Fruit fly (Drosophila melanogaster) whole organism, embryonic: ENCODE data around the gene Usp14.
A peak's percentile ranks its signal among the peaks of the same experiment; 100 is the strongest.

Source experiments
- Atf-2 ChIP-seq: fragments of 200-800 bp; sonication (Bioruptor generic); optimal IDR thresholded peaks from 2 replicates; lab custom pipeline; 2016; ENCODE audit warnings: missing biosample characterization, missing genetic modification characterization
- Atf3 ChIP-seq: fragments of 200-800 bp; sonication (Bioruptor generic); optimal IDR thresholded peaks from 3 replicates; lab custom pipeline; 2016; ENCODE audit warnings: missing biosample characterization, missing genetic modification characterization
- B-H2 ChIP-seq: fragments of 200-800 bp; sonication (Bioruptor generic); optimal IDR thresholded peaks from 2 replicates; lab custom pipeline; 2018; ENCODE audit warnings: missing biosample characterization, mild to moderate bottlenecking, missing genetic modification characterization
- CG10959 ChIP-seq: fragments of 200-800 bp; sonication (Bioruptor generic); IDR thresholded peaks from 2 replicates; pipeline ENCODE4 v1.3.6; 2022; ENCODE audit warnings: missing biosample characterization, missing genetic modification characterization
- CG1233 ChIP-seq: fragments of 200-800 bp; sonication (Bioruptor generic); optimal IDR thresholded peaks from 4 replicates; lab custom pipeline; 2018; ENCODE audit warnings: missing biosample characterization, mild to moderate bottlenecking, missing genetic modification characterization
- CG13123 ChIP-seq: fragments of 200-800 bp; sonication (Bioruptor generic); optimal IDR thresholded peaks from 2 replicates; lab custom pipeline; 2016; ENCODE audit warnings: missing biosample characterization, missing genetic modification characterization
- CG14441 ChIP-seq: fragments of 200-800 bp; sonication (Bioruptor generic); IDR thresholded peaks from 2 replicates; pipeline ENCODE4 v1.3.6; 2022; ENCODE audit warnings: missing biosample characterization, missing genetic modification characterization
- CG14667 ChIP-seq: fragments of 200-800 bp; sonication (Bioruptor generic); IDR thresholded peaks from 2 replicates; pipeline ENCODE4 v1.3.6; 2022; ENCODE audit warnings: missing biosample characterization, missing genetic modification characterization
- CG15479 ChIP-seq: fragments of 200-800 bp; sonication (Bioruptor generic); optimal IDR thresholded peaks from 3 replicates; lab custom pipeline; 2019; ENCODE audit warnings: missing biosample characterization, mild to moderate bottlenecking, missing genetic modification characterization, moderate library complexity
- CG18011 ChIP-seq: fragments of 200-800 bp; sonication (Bioruptor generic); optimal IDR thresholded peaks from 2 replicates; lab custom pipeline; 2017; ENCODE audit warnings: missing biosample characterization, missing genetic modification characterization, mild to moderate bottlenecking, moderate library complexity, missing genotype
- CG18262 ChIP-seq: fragments of 200-800 bp; optimal IDR thresholded peaks from 3 replicates; lab custom pipeline; 2019; ENCODE audit warnings: missing biosample characterization, mild to moderate bottlenecking, missing genetic modification characterization, moderate library complexity
- CG2202 ChIP-seq: fragments of 200-800 bp; sonication (Bioruptor generic); optimal IDR thresholded peaks from 2 replicates; lab custom pipeline; 2018; ENCODE audit warnings: missing biosample characterization, mild to moderate bottlenecking, missing genetic modification characterization
- CG30020 ChIP-seq: fragments of 200-800 bp; optimal IDR thresholded peaks from 2 replicates; lab custom pipeline; 2019; ENCODE audit warnings: missing biosample characterization, mild to moderate bottlenecking, missing genetic modification characterization, moderate library complexity
- CG3163 ChIP-seq: fragments of 200-800 bp; sonication (Bioruptor generic); optimal IDR thresholded peaks from 3 replicates; lab custom pipeline; 2016; ENCODE audit warnings: missing biosample characterization, missing genetic modification characterization
- CG3838 ChIP-seq: fragments of 200-800 bp; sonication (Bioruptor generic); optimal IDR thresholded peaks from 3 replicates; lab custom pipeline; 2016; ENCODE audit warnings: missing biosample characterization, missing genetic modification characterization
- CG4282 ChIP-seq: fragments of 200-800 bp; sonication (Bioruptor generic); optimal IDR thresholded peaks from 2 replicates; lab custom pipeline; 2016; ENCODE audit warnings: missing biosample characterization, missing genetic modification characterization
- CG5180 ChIP-seq: fragments of 200-800 bp; sonication (Bioruptor generic); optimal IDR thresholded peaks from 3 replicates; lab custom pipeline; 2017; ENCODE audit warnings: missing biosample characterization, missing genetic modification characterization, mild to moderate bottlenecking, moderate library complexity, missing genetic modification reagents
- CG6254 ChIP-seq: fragments of 200-800 bp; sonication (Bioruptor generic); optimal IDR thresholded peaks from 3 replicates; lab custom pipeline; 2017; ENCODE audit warnings: mild to moderate bottlenecking, missing biosample characterization, missing genetic modification reagents, missing genetic modification characterization
- CG7372 ChIP-seq: fragments of 200-800 bp; sonication (Bioruptor generic); IDR thresholded peaks from 2 replicates; pipeline ENCODE4 v1.3.6; 2022; ENCODE audit warnings: missing biosample characterization, missing genetic modification characterization
- CG7786 ChIP-seq: fragments of 200-800 bp; sonication (Bioruptor generic); optimal IDR thresholded peaks from 2 replicates; lab custom pipeline; 2016; ENCODE audit warnings: missing biosample characterization, missing genetic modification characterization
- CG7987 ChIP-seq: fragments of 200-800 bp; sonication (Bioruptor generic); optimal IDR thresholded peaks from 2 replicates; lab custom pipeline; 2018; ENCODE audit warnings: missing biosample characterization, mild to moderate bottlenecking, missing genetic modification characterization, moderate library complexity
- CG9932 ChIP-seq: fragments of 200-800 bp; sonication (Bioruptor generic); IDR thresholded peaks from 2 replicates; pipeline ENCODE4 v1.3.6; 2022; ENCODE audit warnings: missing biosample characterization, missing genetic modification characterization
- Hmx ChIP-seq: fragments of 200-800 bp; sonication (Bioruptor generic); optimal IDR thresholded peaks from 2 replicates; lab custom pipeline; 2016; ENCODE audit warnings: missing biosample characterization, missing genetic modification characterization
- Hr3 ChIP-seq: fragments of 200-800 bp; sonication (Bioruptor generic); optimal IDR thresholded peaks from 3 replicates; lab custom pipeline; 2016; ENCODE audit warnings: missing biosample characterization, missing genetic modification characterization
- Mad ChIP-seq: fragments of 200-800 bp; sonication (Bioruptor generic); optimal IDR thresholded peaks from 2 replicates; lab custom pipeline; 2016; ENCODE audit warnings: missing biosample characterization, missing genetic modification characterization
- Myb ChIP-seq: fragments of 200-800 bp; sonication (Bioruptor generic); optimal IDR thresholded peaks from 2 replicates; lab custom pipeline; 2016; ENCODE audit warnings: missing biosample characterization, missing genetic modification characterization
- Oaz ChIP-seq: fragments of 200-800 bp; sonication (Bioruptor generic); IDR thresholded peaks from 2 replicates; pipeline ENCODE4 v1.3.6; 2022; ENCODE audit warnings: missing biosample characterization, missing genetic modification characterization
- Oli ChIP-seq: fragments of 200-800 bp; sonication (Bioruptor generic); optimal IDR thresholded peaks from 2 replicates; lab custom pipeline; 2018; ENCODE audit warnings: missing biosample characterization, mild to moderate bottlenecking, missing genetic modification characterization, moderate library complexity
- Sox102F ChIP-seq: fragments of 200-800 bp; sonication (Bioruptor generic); optimal IDR thresholded peaks from 2 replicates; lab custom pipeline; 2018; ENCODE audit warnings: missing biosample characterization, mild to moderate bottlenecking, missing genetic modification characterization, moderate library complexity
- Stat92E ChIP-seq, 3 experiments: fragments of >200 bp in 2 of 3; fragments of 200-800 bp in 1 of 3; sonication (Bioruptor generic) in 1 of 3; optimal IDR thresholded peaks; 2 replicates each; lab custom pipeline; 2017 to 2019; ENCODE audit warnings: missing biosample characterization in 3 of 3, missing genetic modification characterization in 3 of 3, mild to moderate bottlenecking in 1 of 3, moderate library complexity in 1 of 3
- aop ChIP-seq: fragments of 200-800 bp; sonication (Bioruptor generic); IDR thresholded peaks from 2 replicates; pipeline ENCODE4 v1.3.6; 2022; ENCODE audit warnings: missing biosample characterization, missing genetic modification characterization
- cg ChIP-seq: fragments of 200-800 bp; sonication (Bioruptor generic); optimal IDR thresholded peaks from 3 replicates; lab custom pipeline; 2019; ENCODE audit warnings: missing biosample characterization, mild to moderate bottlenecking, missing genetic modification characterization, moderate library complexity
- crol ChIP-seq: fragments of 200-800 bp; sonication (Bioruptor generic); IDR thresholded peaks from 2 replicates; pipeline ENCODE4 v1.3.6; 2022; ENCODE audit warnings: missing biosample characterization, missing genetic modification characterization
- danr ChIP-seq: fragments of 200-800 bp; sonication (Bioruptor generic); IDR thresholded peaks from 2 replicates; pipeline ENCODE4 v1.3.6; 2022; ENCODE audit warnings: missing biosample characterization, missing genetic modification characterization
- dpn ChIP-seq, 2 experiments: fragments of 200-800 bp; sonication (Bioruptor generic); optimal IDR thresholded peaks; 3 replicates each; lab custom pipeline; 2016; ENCODE audit warnings: missing biosample characterization in 2 of 2, missing genetic modification characterization in 2 of 2
- ems ChIP-seq: fragments of 200-800 bp; sonication (Bioruptor generic); optimal IDR thresholded peaks from 3 replicates; lab custom pipeline; 2016; ENCODE audit warnings: missing biosample characterization, missing genetic modification characterization
- eve ChIP-seq, 2 experiments: fragments of >200 bp; optimal IDR thresholded peaks; 2 replicates each; lab custom pipeline; 2017; ENCODE audit warnings: missing biosample characterization in 2 of 2, missing genetic modification characterization in 2 of 2
- fd3F ChIP-seq: fragments of 200-800 bp; sonication (Bioruptor generic); optimal IDR thresholded peaks from 2 replicates; lab custom pipeline; 2018; ENCODE audit warnings: missing biosample characterization, mild to moderate bottlenecking, missing genetic modification characterization, moderate library complexity
- fd96Cb ChIP-seq: fragments of 200-800 bp; sonication (Bioruptor generic); optimal IDR thresholded peaks from 2 replicates; lab custom pipeline; 2018; ENCODE audit warnings: missing biosample characterization, mild to moderate bottlenecking, missing genetic modification characterization, moderate library complexity
- gt ChIP-seq: fragments of 200-800 bp; sonication (Bioruptor generic); IDR thresholded peaks from 2 replicates; pipeline ENCODE4 v1.3.6; 2022; ENCODE audit warnings: missing biosample characterization, missing genetic modification characterization
- jigr1 ChIP-seq: fragments of 200-800 bp; sonication (Bioruptor generic); IDR thresholded peaks from 3 replicates; pipeline ENCODE4 v1.3.6; 2022; ENCODE audit warnings: missing biosample characterization, missing genetic modification characterization
- phol ChIP-seq: fragments of 200-800 bp; sonication (Bioruptor generic); optimal IDR thresholded peaks from 3 replicates; lab custom pipeline; 2018; ENCODE audit warnings: missing biosample characterization, mild to moderate bottlenecking, missing genetic modification characterization, moderate library complexity
- psq ChIP-seq: fragments of 200-800 bp; sonication (Bioruptor generic); optimal IDR thresholded peaks from 2 replicates; lab custom pipeline; 2017; ENCODE audit warnings: missing biosample characterization, missing genetic modification characterization
- ranshi ChIP-seq: fragments of 200-800 bp; sonication (Bioruptor generic); IDR thresholded peaks from 2 replicates; pipeline ENCODE4 v1.3.6; 2022; ENCODE audit warnings: missing biosample characterization, missing genetic modification characterization
- sima ChIP-seq: fragments of 200-800 bp; sonication (Bioruptor generic); optimal IDR thresholded peaks from 2 replicates; lab custom pipeline; 2016; ENCODE audit warnings: missing biosample characterization, missing genetic modification characterization
- trh ChIP-seq: fragments of 200-800 bp; sonication (Bioruptor generic); optimal IDR thresholded peaks from 2 replicates; lab custom pipeline; 2016; ENCODE audit warnings: missing biosample characterization, missing genetic modification characterization
- ttk ChIP-seq: fragments of 200-800 bp; sonication (Bioruptor generic); IDR thresholded peaks from 2 replicates; pipeline ENCODE4 v2.1.2; 2022; ENCODE audit warnings: missing biosample characterization, missing genetic modification characterization
- usp ChIP-seq: fragments of >200 bp; optimal IDR thresholded peaks from 2 replicates; lab custom pipeline; 2017; ENCODE audit warnings: missing biosample characterization, missing genetic modification characterization
- vnd ChIP-seq: fragments of 200-800 bp; sonication (Bioruptor generic); IDR thresholded peaks from 3 replicates; pipeline ENCODE4 v1.3.6; 2022; ENCODE audit warnings: missing biosample characterization, missing genetic modification characterization; ENCODE audit not compliant: partially characterized antibody
- vvl ChIP-seq: fragments of 200-800 bp; sonication (Bioruptor generic); IDR thresholded peaks from 2 replicates; pipeline ENCODE4 v1.3.6; 2022; ENCODE audit warnings: missing biosample characterization, missing genetic modification characterization
- zfh1 ChIP-seq: fragments of 200-800 bp; sonication (Bioruptor generic); IDR thresholded peaks from 3 replicates; pipeline ENCODE4 v1.3.6; 2022; ENCODE audit warnings: missing biosample characterization, missing genetic modification characterization

Usp14 gene

DNA sequence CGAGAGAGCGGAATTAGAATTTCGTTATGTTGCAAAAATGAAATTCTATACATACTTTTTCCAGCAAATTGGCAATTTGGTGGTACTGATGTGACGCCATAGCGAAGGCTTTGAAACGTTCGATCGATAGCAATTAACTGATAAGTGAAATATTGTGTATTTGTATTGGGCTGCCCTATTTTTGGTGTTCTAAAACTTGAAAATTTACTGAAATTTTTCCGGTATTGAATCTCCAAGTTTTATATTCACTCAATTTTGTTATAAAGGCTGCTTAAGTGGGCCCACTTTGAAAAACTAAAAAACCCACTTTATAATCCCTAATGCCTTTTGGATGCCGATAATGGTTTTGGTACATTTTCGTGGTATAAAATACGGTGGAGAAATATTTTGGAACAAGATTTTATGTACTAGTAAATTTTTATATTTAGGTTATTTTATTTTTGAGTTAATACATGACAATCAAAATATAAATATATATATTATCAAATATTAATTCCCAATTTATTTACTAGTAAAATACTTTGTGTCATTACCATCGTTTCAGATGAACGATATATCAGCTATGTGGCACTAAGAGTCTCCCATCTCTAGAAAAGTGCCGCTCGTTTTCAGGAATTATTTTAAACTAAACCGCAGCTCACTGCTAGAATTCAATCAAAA is 48.3 kb upstream of the Usp14 start, which contains the start of the genes Cand1 and pim (continued):
- TF ChIP-seq CG9932 (GFP tag; lab: Robert Waterston, UW) (peak; percentile 52; the same call in 1 of the 2 replicates), CG7372 (GFP tag; lab: Robert Waterston, UW) (no peak), fd3F (GFP tag; lab: Kevin White, UChicago) (no peak), phol (tag; lab: Kevin White, UChicago) (peak; percentile 57), B-H2 (GFP tag; lab: Kevin White, UChicago) (no peak), ranshi (GFP tag; lab: Robert Waterston, UW) (no peak), fd96Cb (tag; lab: Kevin White, UChicago) (no peak), CG7786 (GFP tag; lab: Kevin White, UChicago) (no peak), usp (GFP tag; lab: Kevin White, UChicago) (no peak), Atf-2 (GFP tag; lab: Kevin White, UChicago) (no peak), Sox102F (no peak), jigr1 (no peak), CG13123 (GFP tag; lab: Kevin White, UChicago) (no peak), CG15479 (GFP tag; lab: Kevin White, UChicago) (no peak), CG3838 (GFP tag; lab: Kevin White, UChicago) (no peak), Hmx (no peak), CG7987 (GFP tag; lab: Kevin White, UChicago) (no peak), Hr3 (GFP tag; lab: Kevin White, UChicago) (no peak), Oaz (GFP tag; lab: Robert Waterston, UW) (no peak), aop (no peak), vnd (GFP tag; lab: Robert Waterston, UW) (peak; percentile 33; the same call in 1 of the 3 replicates), ttk (GFP tag; lab: Robert Waterston, UW) (no peak), danr (GFP tag; lab: Robert Waterston, UW) (no peak), CG3163 (GFP tag; lab: Kevin White, UChicago) (no peak), CG1233 (GFP tag; lab: Kevin White, UChicago) (no peak), CG2202 (tag; lab: Kevin White, UChicago) (no peak), gt (GFP tag; lab: Robert Waterston, UW) (no peak), ems (GFP tag; lab: Kevin White, UChicago) (no peak), crol (no peak), CG4282 (GFP tag; lab: Kevin White, UChicago) (no peak), CG5180 (GFP tag; lab: Kevin White, UChicago) (no peak), cg (no peak), CG18011 (GFP tag; lab: Kevin White, UChicago) (no peak), CG14667 (no peak), zfh1 (GFP tag; lab: Robert Waterston, UW) (no peak), trh (no peak), eve (GFP tag; optimal IDR thresholded peaks at IDR 0.05; lab: Kevin White, UChicago) (no peak), sima (GFP tag; lab: Kevin White, UChicago) (no peak), Atf3 (GFP tag; lab: Kevin White, UChicago) (no peak), dpn (GFP tag; optimal IDR thresholded peaks at IDR 0.05; lab: Kevin White, UChicago) (peak in 1 of 2 experiments; percentile 12), CG14441 (GFP tag; lab: Robert Waterston, UW) (no peak), CG18262 (peak; percentile 23), CG10959 (GFP tag; lab: Robert Waterston, UW) (no peak), CG6254 (GFP tag; lab: Kevin White, UChicago) (no peak), Myb (no peak), vvl (GFP tag; lab: Robert Waterston, UW) (no peak), Mad (no peak), Stat92E (GFP tag; optimal IDR thresholded peaks at IDR 0.05; lab: Kevin White, UChicago) (no peak), psq (no peak), Oli (tag; lab: Kevin White, UChicago) (no peak), CG30020 (tag; lab: Kevin White, UChicago) (peak; percentile 97)
